Fruit fly (Drosophila melanogaster) whole organism, larva: ENCODE measurements around the gene Bsg.
A peak's percentile ranks its signal among the peaks of the same experiment; 100 is the strongest.

Experiments
- noc ChIP-seq: fragments of 200-800 bp; sonication (Bioruptor generic); optimal IDR thresholded peaks from 3 replicates; lab custom pipeline; 2019; ENCODE audit warnings: missing biosample characterization, mild to moderate bottlenecking, missing genetic modification characterization, moderate library complexity

Gene Bsg

DNA sequence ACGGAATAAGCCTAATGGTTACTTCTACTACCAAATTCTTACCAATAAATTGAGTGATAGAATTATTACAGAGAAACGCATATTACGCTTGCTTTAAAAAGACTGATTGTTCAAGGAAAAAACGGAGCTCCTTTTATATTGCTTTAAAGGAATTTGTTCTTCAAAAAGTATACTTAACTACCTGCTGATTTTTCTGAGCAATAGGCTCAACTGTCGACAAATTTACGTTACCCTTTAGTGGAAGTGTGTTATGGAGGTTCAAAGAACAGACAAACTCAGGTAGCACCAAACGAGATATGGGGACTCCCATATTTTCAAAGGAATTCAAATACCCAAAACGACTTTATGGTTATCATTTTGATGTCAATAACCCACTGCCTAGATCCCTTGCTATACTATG, 60.7 kb downstream of the Bsg start, which contains the start of gene CG42762:
Gene CG42762, minus strand, starts transcription at position 101 of the 400 bp plus-strand sequence.
- no peak for TF ChIP-seq noc (tag; lab: Kevin White, UChicago)

DNA sequence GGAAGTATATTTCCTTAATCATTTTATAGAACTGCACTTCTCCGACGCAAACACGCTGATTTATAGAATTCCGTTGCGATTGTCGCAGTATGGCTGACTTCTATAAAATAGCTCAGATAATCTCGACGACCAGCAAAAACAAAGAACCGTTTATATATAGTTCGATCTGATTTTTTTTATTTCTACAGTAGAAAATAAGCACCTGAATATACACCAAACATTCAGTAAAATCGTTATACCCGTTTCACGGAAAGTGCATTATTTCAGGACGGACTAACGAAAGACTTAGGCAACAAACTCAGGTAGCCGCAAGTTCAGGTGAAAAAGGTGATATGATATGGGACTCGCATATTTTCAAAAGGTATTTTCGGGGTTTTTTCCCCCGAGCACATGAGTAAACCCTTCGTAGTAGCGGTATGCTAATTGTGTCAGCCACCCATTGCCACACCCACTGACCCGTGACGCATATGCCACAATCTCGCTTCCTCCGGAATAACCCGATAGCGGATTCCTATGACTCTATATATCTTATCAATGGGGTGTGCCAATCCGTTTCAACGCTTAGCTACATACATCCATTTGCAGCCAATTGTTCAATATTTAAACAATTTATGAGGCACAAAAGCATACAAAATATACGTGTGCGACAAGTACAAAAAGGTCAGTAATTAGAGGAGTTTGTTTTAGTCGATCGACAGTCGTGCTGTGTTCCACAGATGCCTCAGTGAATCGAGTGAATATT, 62.0 kb downstream of the Bsg start, which contains the start of the genes CG42763 and CG43394:
Gene CG42763, minus strand, starts transcription at position 41 of the 742 bp plus-strand sequence.
Gene CG43394, plus strand, starts transcription at position 692 of the 742 bp plus-strand sequence.
- no peak for TF ChIP-seq noc (tag; lab: Kevin White, UChicago)

DNA sequence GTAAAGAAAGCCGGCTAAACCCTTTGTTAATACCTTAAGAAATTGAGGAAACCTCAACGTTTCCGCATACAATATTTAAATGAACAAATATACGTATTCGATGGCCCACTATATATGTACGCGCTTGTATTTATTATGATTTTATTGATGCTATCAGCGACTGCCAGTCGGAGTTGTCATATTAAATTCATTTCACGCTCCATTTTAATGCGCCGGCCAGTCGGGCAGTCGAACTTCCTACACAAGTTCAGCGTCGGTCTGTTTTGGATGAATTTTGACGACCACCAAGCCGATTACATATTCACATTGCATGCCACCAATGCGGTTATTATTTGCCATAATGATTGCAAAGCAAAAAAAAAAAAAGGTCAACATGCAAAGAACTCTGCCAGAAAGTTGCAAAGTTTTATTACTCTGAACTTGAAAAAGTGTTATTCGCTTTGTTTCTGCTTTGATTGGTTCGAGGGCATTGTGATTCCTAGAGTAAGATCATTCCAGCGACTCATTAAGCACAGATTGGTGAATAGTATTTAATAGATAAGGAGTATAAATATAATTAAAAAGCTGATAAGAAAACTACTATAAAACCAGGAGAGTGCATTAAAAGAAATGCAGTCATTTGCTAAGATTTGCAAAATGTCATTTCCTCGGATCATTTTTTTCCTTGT, 63.9 kb downstream of the Bsg start, which contains the start of gene CG31606:
Gene CG31606, plus strand, starts transcription at position 618 of the 668 bp plus-strand sequence.
- no peak for TF ChIP-seq noc (tag; lab: Kevin White, UChicago)

DNA sequence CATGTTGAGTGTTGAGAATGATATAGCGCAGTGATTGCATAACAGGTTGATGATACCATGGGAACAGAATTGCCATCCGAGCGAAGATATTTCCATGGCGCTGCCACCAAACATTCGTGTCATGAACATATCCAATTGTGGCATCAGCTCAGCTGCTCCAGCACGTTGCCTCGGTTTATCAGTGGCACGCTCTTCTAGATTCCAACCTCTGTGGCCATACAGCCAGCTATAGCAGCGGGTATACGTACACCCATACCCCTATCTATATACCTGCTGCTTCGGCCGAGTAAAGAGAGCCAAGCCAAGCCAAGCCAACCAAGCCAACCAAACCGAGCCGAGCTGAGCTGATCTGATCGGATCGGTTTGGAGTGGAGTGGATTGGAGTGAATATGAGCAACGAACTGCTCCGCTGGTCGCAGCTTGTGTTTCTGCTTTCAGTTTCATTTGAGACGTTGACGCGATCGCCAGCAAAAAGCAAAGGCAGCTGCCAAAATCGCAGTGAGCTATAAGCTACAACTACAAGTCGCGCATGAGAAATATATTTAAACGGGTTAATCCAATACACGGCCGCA, 65.4 kb downstream of the Bsg start:
- TF ChIP-seq noc (tag; lab: Kevin White, UChicago) = no peak

DNA sequence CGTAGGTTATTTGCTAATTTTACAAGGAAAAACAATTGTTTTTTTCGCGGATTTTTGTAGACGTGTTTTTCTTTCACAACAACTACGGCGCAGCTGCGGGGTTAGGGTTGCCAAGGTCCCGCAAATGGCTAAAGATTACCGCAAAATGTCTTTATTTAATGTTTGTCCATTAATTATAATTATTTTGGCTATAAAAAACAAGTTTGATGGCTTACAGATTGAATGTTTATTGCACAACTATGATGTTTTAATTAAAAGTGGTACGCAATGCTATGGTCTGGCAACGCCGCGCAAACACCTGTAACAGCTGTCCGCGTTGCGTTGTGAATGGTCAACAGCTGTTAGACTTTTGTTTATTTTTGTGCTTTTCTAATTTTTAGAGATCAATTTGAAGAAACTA, 73.5 kb downstream of the Bsg start:
- TF ChIP-seq noc (tag; lab: Kevin White, UChicago) = peak; percentile 73

DNA sequence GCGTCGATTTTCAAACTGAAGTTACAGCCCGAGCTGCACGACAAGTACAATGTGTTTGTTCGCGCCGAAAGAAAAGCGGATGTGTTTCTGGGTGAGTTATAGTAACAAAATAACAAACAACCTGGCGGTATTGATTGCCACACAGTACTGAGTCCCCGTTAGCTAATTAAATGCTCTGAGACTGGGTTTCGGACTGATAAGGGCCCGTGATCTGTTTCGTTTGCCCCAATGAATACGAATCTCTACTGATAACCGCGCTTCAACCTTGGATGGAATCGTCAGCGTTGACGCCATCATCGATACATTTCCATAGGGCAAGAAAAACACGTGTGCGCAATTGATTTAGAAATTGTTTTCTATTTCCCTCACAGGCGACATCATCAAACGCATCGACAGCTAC, 73.9 kb downstream of the Bsg start:
- no peak for TF ChIP-seq noc (tag; lab: Kevin White, UChicago)

DNA sequence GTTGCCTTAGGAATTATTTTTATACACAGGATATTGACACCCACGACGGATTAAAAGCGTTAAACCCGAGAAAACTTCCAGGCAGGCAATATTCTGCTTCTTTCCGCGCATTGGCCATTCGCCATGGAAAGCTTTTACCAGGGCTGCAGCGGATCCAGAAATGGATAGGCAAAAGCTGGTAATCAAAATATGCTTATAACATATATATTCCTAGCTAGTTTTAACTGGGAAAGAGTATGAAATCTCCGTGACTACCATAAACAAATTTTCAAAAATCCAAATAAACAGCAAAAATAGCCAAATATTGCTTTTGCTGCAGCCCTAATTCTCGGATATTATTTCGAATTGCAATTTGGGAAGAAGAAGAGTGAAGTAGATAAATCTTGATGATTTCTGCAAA, 76.3 kb downstream of the Bsg start, which contains the start of the genes PAPLA1 and Rbsn-5:
Gene PAPLA1, minus strand, starts transcription at position 141 of the 400 bp plus-strand sequence.
Gene Rbsn-5, plus strand, starts transcription at position 335 of the 400 bp plus-strand sequence.
- peak; percentile 93 for TF ChIP-seq noc (tag; lab: Kevin White, UChicago)

DNA sequence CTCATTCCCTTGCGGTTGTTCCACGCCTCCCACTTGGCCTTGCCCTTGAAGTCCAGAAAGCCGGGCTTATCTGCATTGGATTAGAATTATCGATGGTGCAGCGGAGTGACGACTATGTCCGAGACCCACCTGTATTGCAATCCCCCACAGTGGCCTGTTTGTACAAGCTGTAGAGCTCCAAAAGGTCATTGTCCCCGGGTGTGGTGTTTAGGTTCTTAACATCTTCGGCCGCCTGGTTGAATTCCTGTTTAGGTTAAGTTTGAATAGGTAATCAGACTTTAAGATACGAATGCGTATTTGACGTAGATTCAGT, 78.7 kb downstream of the Bsg start:
- no peak for TF ChIP-seq noc (tag; lab: Kevin White, UChicago)

DNA sequence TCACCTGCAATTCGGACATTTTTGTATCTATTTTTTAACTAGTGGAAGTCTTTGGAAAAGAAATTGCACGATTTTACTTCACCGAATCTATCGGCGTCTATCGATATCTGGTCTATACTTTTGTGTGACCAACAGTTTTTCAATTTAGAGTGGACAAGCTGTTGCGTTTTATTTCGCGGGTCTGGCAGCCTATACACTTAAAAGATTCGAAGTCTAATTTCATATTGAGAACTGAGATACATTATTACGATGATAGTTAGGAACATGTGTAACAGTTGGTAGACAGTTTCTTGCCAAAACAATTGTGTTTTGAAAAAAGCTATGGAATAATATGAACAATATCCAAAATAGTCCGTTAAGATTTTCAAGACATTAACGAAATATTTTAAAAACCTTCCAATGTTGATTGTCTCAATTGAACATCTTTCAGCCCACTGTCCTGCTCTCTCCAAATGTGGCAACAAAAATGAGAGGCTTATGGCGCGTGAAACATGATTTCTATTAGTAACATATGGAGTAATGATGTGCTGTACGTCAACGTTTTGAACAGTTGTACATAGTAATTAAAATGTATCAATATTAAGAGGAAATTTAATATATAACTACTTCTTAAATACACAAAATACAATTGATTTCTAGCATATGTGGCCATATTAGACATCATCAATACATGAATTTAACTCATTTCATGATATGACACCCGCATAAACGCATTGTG, 79.2 kb downstream of the Bsg start, which contains the start of gene Acbp1:
Gene Acbp1, minus strand, starts transcription at position 146 of the 718 bp plus-strand sequence.
- TF ChIP-seq noc (tag; lab: Kevin White, UChicago) = peak; percentile 98

DNA sequence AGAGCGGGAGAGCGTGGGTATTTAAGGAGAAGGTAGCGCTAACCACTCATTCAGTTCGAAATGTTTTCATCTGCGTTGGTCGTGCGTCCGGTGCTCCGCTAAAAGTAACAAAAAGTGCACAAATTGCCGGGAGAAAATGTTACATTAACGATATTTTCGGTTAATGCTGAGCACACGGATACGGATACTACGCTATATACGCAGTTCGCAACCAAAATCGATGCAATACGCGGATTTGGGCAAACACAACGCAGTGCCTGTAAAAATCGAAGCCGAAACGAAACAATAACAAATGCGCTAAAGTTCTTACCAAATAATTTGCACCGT, 79.8 kb downstream of the Bsg start, which contains the start of gene Piezo:
Gene Piezo, plus strand, starts transcription at position 49 of the 327 bp plus-strand sequence.
- no peak for TF ChIP-seq noc (tag; lab: Kevin White, UChicago)

DNA sequence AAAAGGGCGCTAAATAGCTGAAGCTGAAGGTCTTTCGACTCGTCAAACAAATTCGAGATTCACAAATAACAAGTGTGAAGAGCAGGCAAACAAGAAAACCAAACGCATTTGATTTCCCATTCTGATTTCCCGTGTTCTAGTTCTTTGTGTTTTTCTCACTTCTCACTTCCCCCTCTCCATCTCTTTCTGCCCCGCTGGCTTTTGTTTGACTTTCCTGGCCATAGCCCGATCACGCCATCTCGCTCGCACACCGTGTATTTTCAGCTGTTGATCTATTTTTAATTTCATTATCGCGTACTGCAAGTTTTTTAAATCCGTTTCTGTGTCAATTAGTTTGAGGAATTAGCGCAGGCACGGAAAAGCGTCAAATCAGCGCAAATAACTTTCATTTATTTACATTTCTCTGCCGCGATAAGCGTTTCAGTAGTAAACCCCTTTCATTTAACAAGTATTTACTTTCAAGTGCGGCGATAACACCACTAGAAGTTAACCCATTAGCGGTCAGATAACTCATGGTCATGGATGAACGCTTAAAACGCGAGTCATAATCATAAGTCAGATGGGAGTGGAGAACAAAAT, 80.5 kb downstream of the Bsg start:
- peak; percentile 65 for TF ChIP-seq noc (tag; lab: Kevin White, UChicago)

DNA sequence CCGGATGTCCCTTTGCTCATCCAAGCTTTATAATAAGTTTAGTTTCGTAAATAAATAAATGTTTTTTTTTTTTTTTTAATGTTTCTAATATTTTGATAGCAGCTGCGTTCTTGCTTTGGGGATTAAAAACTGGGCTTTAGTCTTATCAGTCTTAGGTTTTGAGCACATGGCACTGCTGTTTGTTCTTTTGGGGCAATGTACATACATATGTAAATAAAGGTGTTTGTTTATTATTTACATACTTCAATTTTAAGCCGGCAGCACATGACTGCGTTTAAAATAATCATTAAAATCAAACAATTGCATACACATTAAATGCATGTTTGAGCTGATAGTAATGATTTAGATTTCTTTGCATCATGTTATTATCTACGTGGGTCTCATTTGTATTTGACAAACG, 81.0 kb downstream of the Bsg start:
- TF ChIP-seq noc (tag; lab: Kevin White, UChicago) = no peak
